Fruit fly (Drosophila melanogaster) whole organism, wandering third instar larva: ENCODE measurements around the gene HisCl1.

Experiments used
- Abd-B ChIP-seq: fragments of >200 bp; optimal IDR thresholded peaks from 2 replicates; lab custom pipeline; 2017; ENCODE audit warnings: missing biosample characterization, missing genetic modification characterization
- CG32264 ChIP-seq: fragments of 200-800 bp; sonication (Bioruptor generic); optimal IDR thresholded peaks from 2 replicates; lab custom pipeline; 2016; ENCODE audit warnings: missing biosample characterization, missing genetic modification characterization
- CG9705 ChIP-seq: fragments of 200-800 bp; sonication (Bioruptor generic); optimal IDR thresholded peaks from 2 replicates; lab custom pipeline; 2018; ENCODE audit warnings: missing biosample characterization, mild to moderate bottlenecking, missing genetic modification characterization
- CrebA ChIP-seq: fragments of 200-800 bp; sonication (Bioruptor generic); optimal IDR thresholded peaks from 2 replicates; lab custom pipeline; 2016; ENCODE audit warnings: missing biosample characterization, mild to moderate bottlenecking, missing genetic modification characterization, borderline replicate concordance
- Dfd ChIP-seq: fragments of >200 bp; optimal IDR thresholded peaks from 2 replicates; lab custom pipeline; 2017; ENCODE audit warnings: missing biosample characterization, missing genetic modification characterization
- Dif ChIP-seq: fragments of 200-275, 200-300 bp; sonication (Bioruptor generic); optimal IDR thresholded peaks from 2 replicates; lab custom pipeline; 2018; ENCODE audit warnings: missing biosample characterization, missing genetic modification characterization; ENCODE audit not compliant: partially characterized antibody
- GATAd ChIP-seq: sonication (Bioruptor generic); optimal IDR thresholded peaks from 2 replicates; lab custom pipeline; 2016; ENCODE audit warnings: missing biosample characterization, missing genetic modification characterization
- HLH106 ChIP-seq: fragments of 200-800 bp; optimal IDR thresholded peaks from 3 replicates; lab custom pipeline; 2019; ENCODE audit warnings: missing biosample characterization, mild to moderate bottlenecking, missing genetic modification characterization, moderate library complexity
- Hnf4 ChIP-seq: fragments of 200-800 bp; sonication (Bioruptor generic); optimal IDR thresholded peaks from 2 replicates; lab custom pipeline; 2016; ENCODE audit warnings: missing biosample characterization, mild to moderate bottlenecking, missing genetic modification characterization
- Hr78 ChIP-seq: fragments of >200 bp; optimal IDR thresholded peaks from 2 replicates; lab custom pipeline; 2017; ENCODE audit warnings: missing biosample characterization, missing genetic modification characterization
- Hr83 ChIP-seq: fragments of 200-300 bp; sonication (Bioruptor generic); optimal IDR thresholded peaks from 2 replicates; lab custom pipeline; 2016; ENCODE audit warnings: missing biosample characterization, mild to moderate bottlenecking, missing genetic modification characterization, moderate library complexity; ENCODE audit not compliant: poor library complexity, severe bottlenecking
- Jra ChIP-seq: sonication (Bioruptor generic); optimal IDR thresholded peaks from 2 replicates; lab custom pipeline; 2016; ENCODE audit warnings: missing biosample characterization, missing genetic modification characterization
- Mio ChIP-seq: sonication (Bioruptor generic); optimal IDR thresholded peaks from 2 replicates; lab custom pipeline; 2016; ENCODE audit warnings: missing biosample characterization, missing genetic modification characterization
- Myc ChIP-seq: fragments of >200 bp; optimal IDR thresholded peaks from 2 replicates; lab custom pipeline; 2017
- N ChIP-seq: fragments of >200 bp; optimal IDR thresholded peaks from 2 replicates; lab custom pipeline; 2018; ENCODE audit warnings: missing biosample characterization, missing external identifiers, missing genetic modification characterization
- OdsH ChIP-seq: fragments of 200-800 bp; sonication (Bioruptor generic); optimal IDR thresholded peaks from 2 replicates; lab custom pipeline; 2016; ENCODE audit warnings: missing biosample characterization, mild to moderate bottlenecking, missing genetic modification characterization
- Rel ChIP-seq, 2 experiments: fragments of 200-800 bp; sonication (Bioruptor generic) in 1 of 2; optimal IDR thresholded peaks; 2 replicates in 1 of 2; 3 replicates in 1 of 2; lab custom pipeline; 2016 to 2019; ENCODE audit warnings: mild to moderate bottlenecking in 2 of 2, missing biosample characterization in 2 of 2, missing genetic modification characterization in 2 of 2, moderate library complexity in 1 of 2
- Sp1 ChIP-seq: fragments of 200-800 bp; sonication (Bioruptor generic); optimal IDR thresholded peaks from 3 replicates; lab custom pipeline; 2019; ENCODE audit warnings: missing biosample characterization, mild to moderate bottlenecking, missing genetic modification characterization, moderate library complexity
- Vsx2 ChIP-seq: fragments of 200-300, 225-300 bp; sonication (Bioruptor generic); optimal IDR thresholded peaks from 2 replicates; lab custom pipeline; 2018; ENCODE audit warnings: missing biosample characterization, missing genetic modification characterization; ENCODE audit not compliant: partially characterized antibody
- br ChIP-seq: fragments of 200-800 bp; sonication (Bioruptor generic); optimal IDR thresholded peaks from 2 replicates; lab custom pipeline; 2016; ENCODE audit warnings: missing biosample characterization, missing genetic modification characterization
- brk ChIP-seq: fragments of 200-800 bp; sonication (Bioruptor generic); optimal IDR thresholded peaks from 2 replicates; lab custom pipeline; 2016; ENCODE audit warnings: missing biosample characterization, mild to moderate bottlenecking, missing genetic modification characterization
- dl ChIP-seq, 2 experiments: fragments of 175-275, 200-275 bp in 1 of 2; fragments of 200-275 bp in 1 of 2; sonication (Bioruptor generic); optimal IDR thresholded peaks; lab custom pipeline; 2018; ENCODE audit warnings: mild to moderate bottlenecking in 2 of 2, missing biosample characterization in 2 of 2, missing genetic modification characterization in 2 of 2, moderate library complexity in 2 of 2; ENCODE audit not compliant: partially characterized antibody in 2 of 2, insufficient read depth in 1 of 2
- dsf ChIP-seq: sonication (Bioruptor generic); optimal IDR thresholded peaks from 2 replicates; lab custom pipeline; 2016; ENCODE audit warnings: missing biosample characterization, missing genetic modification characterization, borderline replicate concordance
- ey ChIP-seq: fragments of 200-800 bp; sonication (Bioruptor generic); optimal IDR thresholded peaks from 2 replicates; lab custom pipeline; 2016; ENCODE audit warnings: missing biosample characterization, missing genetic modification characterization
- foxo ChIP-seq, 2 experiments: fragments of 200-800 bp; sonication (Bioruptor generic); optimal IDR thresholded peaks; 2 replicates in 1 of 2; 3 replicates in 1 of 2; lab custom pipeline; 2016 to 2017; ENCODE audit warnings: missing biosample characterization in 2 of 2, missing genetic modification characterization in 2 of 2
- fru ChIP-seq: fragments of 200-800 bp; sonication (Bioruptor generic); optimal IDR thresholded peaks from 3 replicates; lab custom pipeline; 2016; ENCODE audit warnings: missing biosample characterization, mild to moderate bottlenecking, missing genetic modification characterization
- h ChIP-seq: fragments of 200-800 bp; sonication (Bioruptor generic); optimal IDR thresholded peaks from 3 replicates; lab custom pipeline; 2016; ENCODE audit warnings: missing biosample characterization, mild to moderate bottlenecking, missing genetic modification characterization
- jim ChIP-seq: fragments of 175-275, 200-325 bp; sonication (Bioruptor generic); optimal IDR thresholded peaks from 2 replicates; lab custom pipeline; 2016; ENCODE audit warnings: missing biosample characterization, mild to moderate bottlenecking, missing genetic modification characterization
- lola ChIP-seq: fragments of >200 bp; optimal IDR thresholded peaks from 2 replicates; lab custom pipeline; 2017; ENCODE audit warnings: missing biosample characterization, missing genetic modification characterization
- psq ChIP-seq: fragments of 200-800 bp; sonication (Bioruptor generic); optimal IDR thresholded peaks from 3 replicates; lab custom pipeline; 2017; ENCODE audit warnings: missing biosample characterization, mild to moderate bottlenecking, missing genetic modification characterization, moderate library complexity
- rgr ChIP-seq: fragments of 200-800 bp; sonication (Bioruptor generic); optimal IDR thresholded peaks from 3 replicates; lab custom pipeline; 2016; ENCODE audit warnings: missing biosample characterization, mild to moderate bottlenecking, missing genetic modification characterization
- sage ChIP-seq: fragments of 200-800 bp; sonication (Bioruptor generic); optimal IDR thresholded peaks from 2 replicates; lab custom pipeline; 2016; ENCODE audit warnings: missing biosample characterization, mild to moderate bottlenecking, missing genetic modification characterization
- sv ChIP-seq: fragments of 200-800 bp; sonication (Bioruptor generic); optimal IDR thresholded peaks from 3 replicates; lab custom pipeline; 2016; ENCODE audit warnings: missing biosample characterization, missing genetic modification characterization
- tai ChIP-seq: sonication (Bioruptor generic); optimal IDR thresholded peaks from 2 replicates; lab custom pipeline; 2016; ENCODE audit warnings: missing biosample characterization, missing genetic modification characterization
- usp ChIP-seq: fragments of >200 bp; optimal IDR thresholded peaks from 2 replicates; lab custom pipeline; 2017; ENCODE audit warnings: missing biosample characterization, missing genetic modification characterization
- woc ChIP-seq: sonication (Bioruptor generic); optimal IDR thresholded peaks from 2 replicates; lab custom pipeline; 2016; ENCODE audit warnings: missing biosample characterization, mild to moderate bottlenecking, missing genetic modification characterization

HisCl1 gene

DNA sequence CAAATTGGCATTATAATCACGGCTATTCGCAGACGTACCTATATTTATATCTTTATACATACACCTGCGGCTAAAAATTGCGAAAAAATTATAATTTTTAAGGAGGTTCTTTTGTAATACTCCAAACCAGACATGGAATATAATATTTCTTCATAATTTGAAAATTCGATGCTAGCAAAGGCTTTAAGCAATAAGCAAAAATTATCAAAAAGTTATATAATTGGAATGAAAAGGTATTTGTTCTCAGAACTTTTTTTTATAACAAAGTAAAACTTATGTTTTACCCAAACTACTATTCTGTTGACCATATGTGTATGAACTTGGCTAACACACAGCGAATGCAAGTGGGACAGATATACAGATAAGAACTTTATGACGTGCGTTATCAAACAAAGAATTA is 18.6 kb downstream of the HisCl1 start:
- no peak for TF ChIP-seq Hr83
- peak; percentile 2 for TF ChIP-seq psq (GFP tag; lab: Kevin White, UChicago)
- TF ChIP-seq lola: no peak
- no peak for TF ChIP-seq CG9705
- TF ChIP-seq CG32264 (GFP tag; lab: Kevin White, UChicago): no peak
- peak; percentile 63 for TF ChIP-seq HLH106
- TF ChIP-seq rgr (GFP tag; lab: Kevin White, UChicago): peak; percentile 4
- TF ChIP-seq Hnf4 (GFP tag; lab: Kevin White, UChicago): peak; percentile 22
- TF ChIP-seq foxo (GFP tag; optimal IDR thresholded peaks at IDR 0.05; lab: Kevin White, UChicago): peak in 1 of 2 experiments; percentile 65
- TF ChIP-seq sv (GFP tag; lab: Kevin White, UChicago): no peak
- peak; percentile 10 for TF ChIP-seq OdsH (GFP tag; lab: Kevin White, UChicago)
- TF ChIP-seq fru (GFP tag; lab: Kevin White, UChicago): peak; percentile 44
- TF ChIP-seq Abd-B (GFP tag; lab: Kevin White, UChicago): no peak
- TF ChIP-seq ey: peak; percentile 10
- TF ChIP-seq Hr78 (GFP tag; lab: Kevin White, UChicago): no peak
- no peak for TF ChIP-seq sage (GFP tag; lab: Kevin White, UChicago)
- peak; percentile 31 for TF ChIP-seq CrebA
- TF ChIP-seq Rel (GFP tag; optimal IDR thresholded peaks at IDR 0.05; lab: Kevin White, UChicago): no peak
- TF ChIP-seq Rel (tag; optimal IDR thresholded peaks at IDR 0.05; lab: Kevin White, UChicago): no peak
- no peak for TF ChIP-seq jim (GFP tag; lab: Kevin White, UChicago)
- no peak for TF ChIP-seq woc
- TF ChIP-seq GATAd (GFP tag; lab: Kevin White, UChicago): no peak
- TF ChIP-seq Dif (GFP tag; lab: Kevin White, UChicago): no peak
- peak; percentile 45 for TF ChIP-seq h (GFP tag; lab: Kevin White, UChicago)
- no peak for TF ChIP-seq N (GFP tag; lab: Kevin White, UChicago)
- peak; percentile 24 for TF ChIP-seq brk (GFP tag; lab: Kevin White, UChicago)
- no peak for TF ChIP-seq Dfd (GFP tag; lab: Kevin White, UChicago)
- no peak for TF ChIP-seq Vsx2
- no peak for TF ChIP-seq Myc (lab: Kevin White, UChicago)
- peak; percentile 15 for TF ChIP-seq Jra (GFP tag; lab: Kevin White, UChicago)
- TF ChIP-seq dl (GFP tag; optimal IDR thresholded peaks at IDR 0.05; lab: Kevin White, UChicago; ENCODE audit: insufficient read depth in 1 of 2, partially characterized antibody in 2 of 2): no peak
- no peak for TF ChIP-seq Mio
- peak; percentile 48 for TF ChIP-seq Sp1 (GFP tag; lab: Kevin White, UChicago)

DNA sequence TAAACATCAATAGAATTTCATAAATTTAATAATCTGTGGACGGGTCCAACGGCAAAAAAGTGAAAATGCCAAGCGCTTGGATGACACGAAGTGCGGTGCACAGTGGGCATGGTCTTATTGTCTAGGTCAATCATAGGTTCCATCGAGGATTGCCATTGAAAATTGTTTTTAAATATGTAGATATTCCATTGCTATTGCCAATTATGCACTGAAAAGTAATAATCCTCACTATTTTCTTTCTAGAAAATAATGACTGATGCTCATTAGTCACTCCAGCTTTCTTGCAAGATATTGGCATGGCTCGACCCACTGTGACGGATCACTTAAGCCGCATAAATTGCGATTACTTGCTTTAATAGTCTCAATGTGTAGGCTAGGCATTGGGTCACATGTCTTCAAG is 19.8 kb downstream of the HisCl1 start:
- TF ChIP-seq HLH106 (peak; percentile 10), dsf (no peak), Dfd (GFP tag; lab: Kevin White, UChicago) (no peak), ey (peak; percentile 12), N (GFP tag; lab: Kevin White, UChicago) (no peak), br (peak; percentile 27), rgr (GFP tag; lab: Kevin White, UChicago) (peak; percentile 14), fru (GFP tag; lab: Kevin White, UChicago) (peak; percentile 46), foxo (GFP tag; optimal IDR thresholded peaks at IDR 0.05; lab: Kevin White, UChicago) (peak in 1 of 2 experiments; percentile 44), h (GFP tag; lab: Kevin White, UChicago) (peak; percentile 32)

DNA sequence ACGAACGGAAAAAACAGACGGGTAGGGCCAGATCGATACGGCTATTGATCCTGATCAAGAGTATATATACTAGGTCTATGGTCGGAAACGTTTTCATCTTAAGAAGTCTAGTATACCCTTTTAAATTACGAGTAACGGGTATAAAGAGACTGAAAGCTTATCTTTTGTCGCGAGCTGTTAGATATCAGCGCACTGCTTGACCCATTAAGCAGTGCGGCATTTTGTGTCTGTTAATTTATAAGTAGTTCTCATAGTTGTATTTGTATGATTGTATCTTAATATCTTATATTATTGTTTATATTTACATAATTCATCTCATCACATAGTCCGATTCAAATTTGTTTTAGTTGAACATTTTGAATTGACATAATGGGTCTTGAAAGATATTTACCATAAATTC is 20.7 kb downstream of the HisCl1 start:
- no peak for TF ChIP-seq Myc (lab: Kevin White, UChicago)
- TF ChIP-seq br: no peak
- no peak for TF ChIP-seq psq (GFP tag; lab: Kevin White, UChicago)
- no peak for TF ChIP-seq woc
- no peak for TF ChIP-seq Jra (GFP tag; lab: Kevin White, UChicago)
- no peak for TF ChIP-seq brk (GFP tag; lab: Kevin White, UChicago)
- TF ChIP-seq, all 38 proteins: peak for 0

DNA sequence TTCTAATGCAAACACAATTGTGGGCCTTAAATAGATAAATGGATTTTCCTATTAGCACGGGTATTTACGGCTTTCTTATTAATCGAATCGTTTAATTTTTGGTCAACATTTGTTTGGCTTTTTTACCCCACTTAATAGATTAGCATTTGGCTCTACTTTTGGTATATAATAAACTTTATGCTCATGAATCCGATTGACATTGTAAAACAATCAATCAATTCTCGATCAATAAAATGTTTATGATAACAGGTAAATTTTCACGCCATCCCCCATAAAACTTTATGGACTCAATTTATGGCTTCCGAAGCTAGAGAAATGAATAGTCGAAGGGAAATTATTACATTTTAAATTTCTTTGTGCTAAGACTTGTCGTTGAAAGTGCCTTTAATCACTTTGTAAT is 22.6 kb downstream of the HisCl1 start:
- TF ChIP-seq dsf (no peak), rgr (GFP tag; lab: Kevin White, UChicago) (no peak), Rel (GFP tag; optimal IDR thresholded peaks at IDR 0.05; lab: Kevin White, UChicago) (no peak), Rel (tag; optimal IDR thresholded peaks at IDR 0.05; lab: Kevin White, UChicago) (peak; percentile 0), brk (GFP tag; lab: Kevin White, UChicago) (no peak), tai (GFP tag; lab: Kevin White, UChicago) (no peak), lola (no peak), HLH106 (peak; percentile 10), foxo (GFP tag; optimal IDR thresholded peaks at IDR 0.05; lab: Kevin White, UChicago) (no peak), usp (no peak), sage (GFP tag; lab: Kevin White, UChicago) (no peak), Abd-B (GFP tag; lab: Kevin White, UChicago) (no peak), CG32264 (GFP tag; lab: Kevin White, UChicago) (no peak), Sp1 (GFP tag; lab: Kevin White, UChicago) (peak; percentile 45), Hr78 (GFP tag; lab: Kevin White, UChicago) (no peak), CrebA (peak; percentile 23), psq (GFP tag; lab: Kevin White, UChicago) (no peak), GATAd (GFP tag; lab: Kevin White, UChicago) (no peak)
